Fruit fly (Drosophila melanogaster) whole organism: Measurements from ENCODE around the gene CG17078.

ENCODE experiments used
- CG8478 ChIP-seq: fragments of >200 bp; optimal IDR thresholded peaks from 2 replicates; lab custom pipeline; 2018; ENCODE audit warnings: inconsistent platforms
- EcR ChIP-seq, 2 experiments: fragments of >200 bp; optimal IDR thresholded peaks; 2 replicates each; lab custom pipeline; 2017; ENCODE audit warnings: missing biosample characterization in 2 of 2, missing genetic modification characterization in 2 of 2, missing genetic modification reagents in 2 of 2
- psq ChIP-seq: fragments of >200 bp; optimal IDR thresholded peaks from 2 replicates; lab custom pipeline; 2017

DNA sequence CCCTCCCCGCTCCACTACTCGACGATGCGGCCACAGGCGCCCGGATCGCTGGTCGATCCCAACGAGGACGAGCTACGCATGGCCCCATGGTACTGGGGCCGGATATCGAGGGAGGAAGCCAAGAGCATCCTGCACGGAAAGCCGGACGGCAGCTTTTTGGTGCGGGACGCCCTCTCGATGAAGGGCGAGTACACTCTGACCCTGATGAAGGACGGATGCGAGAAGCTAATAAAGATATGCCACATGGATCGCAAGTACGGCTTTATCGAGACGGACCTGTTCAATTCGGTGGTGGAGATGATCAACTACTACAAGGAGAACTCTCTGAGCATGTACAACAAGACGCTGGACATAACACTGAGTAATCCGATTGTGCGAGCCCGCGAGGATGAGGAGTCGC is 21.0 kb upstream of the CG17078 start:
- TF ChIP-seq psq (lab: Kevin White, UChicago): no peak
- TF ChIP-seq EcR (GFP tag; optimal IDR thresholded peaks at IDR 0.05; lab: Kevin White, UChicago): no peak
- no peak for TF ChIP-seq CG8478 (lab: Kevin White, UChicago)
